Worm (Caenorhabditis elegans): Measurements from ENCODE around the gene Y105C5B.8.

Gene Y105C5B.8

ce11 chrIV:15933814-15934213 is 7.2 kb upstream of the Y105C5B.8 start, which contains the start of gene srv-16:
Gene srv-16, minus strand, starts transcription at chrIV:15933914.
- no peak for TF ChIP-seq tbx-37 (GFP tag; conservative IDR thresholded peaks at IDR 0.05)
- TF ChIP-seq tbx-11 (GFP tag; IDR thresholded peaks at IDR 0.05) = no peak
- no peak for TF ChIP-seq hmg-4 (GFP tag; optimal IDR thresholded peaks at IDR 0.05)
- TF ChIP-seq hmbx-1 (tag; optimal IDR thresholded peaks at IDR 0.05) = no peak
- no peak for TF ChIP-seq aly-1 (tag; optimal IDR thresholded peaks at IDR 0.05)
- TF ChIP-seq tra-4 (tag; optimal IDR thresholded peaks at IDR 0.05) = no peak

ce11 chrIV:15931833-15932232 is 5.2 kb upstream of the Y105C5B.8 start:
- TF ChIP-seq flt-1 (GFP tag; IDR thresholded peaks at IDR 0.05) (0 out of 2 replicates have a peak, but pooled peaks have one; percentile 32), B0310.2 (tag; optimal IDR thresholded peaks at IDR 0.05) (no peak), hmbx-1 (tag; optimal IDR thresholded peaks at IDR 0.05) (no peak), pes-1 (GFP tag; IDR thresholded peaks at IDR 0.05) (peak; percentile 53; the same call in 1 of the 2 replicates), scrt-1 (GFP tag; IDR thresholded peaks at IDR 0.05) (peak; percentile 17; the same call in 1 of the 2 replicates), ama-1 (optimal IDR thresholded peaks at IDR 0.05) (no peak), ets-7 (tag; optimal IDR thresholded peaks at IDR 0.05) (no peak), ceh-13 (GFP tag; optimal IDR thresholded peaks at IDR 0.05) (no peak), aly-1 (tag; optimal IDR thresholded peaks at IDR 0.05) (no peak), F13C5.2 (tag; optimal IDR thresholded peaks at IDR 0.05) (no peak), sea-1 (GFP tag; conservative IDR thresholded peaks at IDR 0.05) (peak; percentile 34; the same call in 1 of the 2 replicates), hnd-1 (tag; optimal IDR thresholded peaks at IDR 0.05) (no peak), tbx-11 (GFP tag; IDR thresholded peaks at IDR 0.05) (peak; percentile 62), hmg-4 (GFP tag; optimal IDR thresholded peaks at IDR 0.05) (peak; percentile 42), tra-4 (tag; optimal IDR thresholded peaks at IDR 0.05) (no peak), tbx-37 (GFP tag; conservative IDR thresholded peaks at IDR 0.05) (0 out of 2 replicates have a peak, but pooled peaks have one; percentile 12), ceh-36 (tag; optimal IDR thresholded peaks at IDR 0.05) (peak; percentile 31)

- TF ChIP-seq hmbx-1 (tag; optimal IDR thresholded peaks at IDR 0.05) (no peak), tbx-37 (GFP tag; conservative IDR thresholded peaks at IDR 0.05) (peak; percentile 33; the same call in 1 of the 2 replicates), tbx-11 (GFP tag; IDR thresholded peaks at IDR 0.05) (peak; percentile 59; the same call in 1 of the 2 replicates), flt-1 (GFP tag; IDR thresholded peaks at IDR 0.05) (peak; percentile 37; the same call in 1 of the 2 replicates), hnd-1 (tag; optimal IDR thresholded peaks at IDR 0.05) (no peak), ceh-13 (GFP tag; optimal IDR thresholded peaks at IDR 0.05) (no peak), tra-4 (tag; optimal IDR thresholded peaks at IDR 0.05) (no peak), sea-1 (GFP tag; conservative IDR thresholded peaks at IDR 0.05) (peak; percentile 76; the same call in 1 of the 2 replicates), F13C5.2 (tag; optimal IDR thresholded peaks at IDR 0.05) (no peak), ets-7 (tag; optimal IDR thresholded peaks at IDR 0.05) (no peak), pes-1 (GFP tag; IDR thresholded peaks at IDR 0.05) (peak; percentile 71)
These were observed 4.5 kb upstream of the Y105C5B.8 start for ce11 chrIV:15931176-15931575.

ce11 chrIV:15930694-15931093 is 4.0 kb upstream of the Y105C5B.8 start:
- no peak for TF ChIP-seq hnd-1 (tag; optimal IDR thresholded peaks at IDR 0.05)
- TF ChIP-seq B0310.2 (tag; optimal IDR thresholded peaks at IDR 0.05) = no peak
- no peak for TF ChIP-seq sea-1 (GFP tag; conservative IDR thresholded peaks at IDR 0.05)

DNA sequence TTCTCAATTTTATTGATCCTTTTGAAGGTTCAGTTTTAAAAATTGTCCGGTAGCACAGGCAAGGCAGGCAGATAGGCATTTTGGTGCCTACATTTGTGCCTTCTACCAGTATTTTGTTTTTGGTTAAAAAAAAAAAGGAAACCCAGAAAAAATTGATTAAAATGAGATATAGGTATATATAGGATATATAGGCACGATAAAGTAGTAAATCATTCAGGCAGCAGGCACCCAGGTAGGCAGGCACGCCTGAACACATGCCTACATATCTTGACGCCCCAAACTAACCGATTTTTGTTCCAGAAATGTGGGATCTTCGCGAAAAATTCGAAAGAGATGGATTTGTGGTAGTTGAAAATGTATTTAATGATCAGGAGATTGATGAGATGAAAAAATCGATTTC is 3.6 kb upstream of the Y105C5B.8 start, which contains the start of gene Y105C5B.9:
Gene Y105C5B.9, plus strand, starts transcription at position 301 of the 400 bp plus-strand sequence.
- no peak for TF ChIP-seq tbx-11 (GFP tag; IDR thresholded peaks at IDR 0.05)

- TF ChIP-seq aly-1 (tag; optimal IDR thresholded peaks at IDR 0.05) (no peak), B0310.2 (tag; optimal IDR thresholded peaks at IDR 0.05) (no peak), F13C5.2 (tag; optimal IDR thresholded peaks at IDR 0.05) (no peak)
These were observed 3.2 kb upstream of the Y105C5B.8 start for ce11 chrIV:15929831-15930230.

DNA sequence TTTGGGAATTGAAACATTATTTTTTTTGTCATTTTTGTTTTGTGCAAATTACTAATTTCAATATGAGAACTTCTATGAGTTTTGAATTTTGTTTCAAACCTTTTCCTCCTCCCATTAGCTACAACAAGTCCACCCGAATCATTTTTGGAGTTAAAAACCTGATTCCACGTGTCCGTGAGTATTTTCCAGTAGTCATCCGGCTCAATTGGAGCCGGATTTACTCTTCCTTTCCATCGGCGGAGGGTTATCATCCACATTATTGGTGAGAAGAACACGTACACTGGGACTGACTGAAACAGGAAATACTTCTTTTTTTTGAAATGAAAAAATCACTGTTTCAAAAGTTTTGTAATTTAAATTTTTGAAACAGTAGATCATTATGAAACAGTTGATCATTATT is 3.6 kb downstream of the Y105C5B.8 start:
- TF ChIP-seq hmg-4 (GFP tag; optimal IDR thresholded peaks at IDR 0.05) (no peak), hmbx-1 (tag; optimal IDR thresholded peaks at IDR 0.05) (no peak), flt-1 (GFP tag; IDR thresholded peaks at IDR 0.05) (no peak), sea-1 (GFP tag; conservative IDR thresholded peaks at IDR 0.05) (no peak), ama-1 (optimal IDR thresholded peaks at IDR 0.05) (no peak), F13C5.2 (tag; optimal IDR thresholded peaks at IDR 0.05) (no peak)

DNA sequence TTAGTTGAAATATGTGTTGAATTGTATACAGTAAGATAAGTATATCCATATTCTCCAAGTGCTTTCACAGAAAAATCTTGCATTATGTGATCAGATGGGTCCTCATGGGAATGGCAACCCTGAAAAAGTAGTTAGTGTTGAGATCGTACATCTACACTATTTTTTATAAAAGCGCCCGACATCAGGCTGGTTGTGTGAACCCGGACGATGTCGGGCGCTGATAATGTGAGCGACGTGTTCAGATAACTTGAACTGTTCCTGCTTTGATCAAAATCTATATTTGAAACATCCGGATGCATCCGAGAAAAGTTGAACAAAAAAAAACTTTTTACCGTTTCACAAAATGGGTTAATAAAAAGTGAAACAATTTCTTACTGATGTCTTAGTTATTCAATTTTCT is 11.6 kb downstream of the Y105C5B.8 start:
- TF ChIP-seq B0310.2 (tag; optimal IDR thresholded peaks at IDR 0.05) = no peak
- TF ChIP-seq flt-1 (GFP tag; IDR thresholded peaks at IDR 0.05) = no peak
- TF ChIP-seq pes-1 (GFP tag; IDR thresholded peaks at IDR 0.05) = no peak
- TF ChIP-seq ceh-36 (tag; optimal IDR thresholded peaks at IDR 0.05) = no peak
- no peak for TF ChIP-seq sea-1 (GFP tag; conservative IDR thresholded peaks at IDR 0.05)
- TF ChIP-seq tbx-11 (GFP tag; IDR thresholded peaks at IDR 0.05) = no peak
- no peak for TF ChIP-seq tra-4 (tag; optimal IDR thresholded peaks at IDR 0.05)
- TF ChIP-seq ama-1 (optimal IDR thresholded peaks at IDR 0.05) = no peak
- TF ChIP-seq ceh-13 (GFP tag; optimal IDR thresholded peaks at IDR 0.05) = no peak
- TF ChIP-seq scrt-1 (GFP tag; IDR thresholded peaks at IDR 0.05) = no peak
- no peak for TF ChIP-seq hmbx-1 (tag; optimal IDR thresholded peaks at IDR 0.05)
- no peak for TF ChIP-seq hmg-4 (GFP tag; optimal IDR thresholded peaks at IDR 0.05)
- TF ChIP-seq aly-1 (tag; optimal IDR thresholded peaks at IDR 0.05) = no peak

ce11 chrIV:15908251-15908650 is 18.4 kb downstream of the Y105C5B.8 start:
- TF ChIP-seq scrt-1 (GFP tag; IDR thresholded peaks at IDR 0.05) = no peak
